Fruit fly (Drosophila melanogaster): Measurements from ENCODE around the gene CG14717.

The CG14717 gene

DNA sequence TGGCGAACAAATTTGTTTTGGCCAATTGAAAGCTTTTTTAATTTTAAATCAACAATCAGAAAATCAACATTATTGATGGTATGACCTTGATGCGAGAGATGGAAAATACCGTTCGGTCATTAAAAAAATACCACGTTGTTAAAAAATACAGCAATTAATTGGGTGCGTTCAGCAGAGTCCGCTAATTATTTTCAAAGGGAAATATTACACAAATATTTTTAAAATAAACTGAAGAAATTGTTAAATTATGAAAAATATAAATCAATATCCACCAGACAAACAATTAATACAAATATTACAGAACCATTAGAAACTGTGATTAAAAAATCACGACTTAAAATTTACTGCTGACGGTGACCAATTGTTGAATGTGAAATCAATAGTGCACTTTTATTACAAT is 18.3 kb upstream of the CG14717 start, which contains the start of gene CG18476 (continued):
- TF ChIP-seq CG17385 (GFP tag; optimal IDR thresholded peaks at IDR 0.05) (peak; percentile 84), CG17829 (tag; optimal IDR thresholded peaks at IDR 0.05) (peak; percentile 96), dm (GFP tag; optimal IDR thresholded peaks at IDR 0.05) (peak; percentile 21), Camta (GFP tag; optimal IDR thresholded peaks at IDR 0.05) (peak; percentile 73), D19B (GFP tag; optimal IDR thresholded peaks at IDR 0.05) (peak; percentile 75), bcd (GFP tag; optimal IDR thresholded peaks at IDR 0.05) (peak; percentile 90), bigmax (GFP tag; optimal IDR thresholded peaks at IDR 0.05) (no peak), sr (GFP tag; IDR thresholded peaks at IDR 0.05) (peak; percentile 54; the same call in 1 of the 3 replicates), gcm2 (GFP tag; optimal IDR thresholded peaks at IDR 0.05) (no peak), CG3065 (GFP tag; optimal IDR thresholded peaks at IDR 0.05) (peak; percentile 59), C15 (GFP tag; IDR thresholded peaks at IDR 0.05) (peak; percentile 81; the same call in 2 of the 3 replicates), Drgx (GFP tag; IDR thresholded peaks at IDR 0.05) (peak; percentile 95), CG11247 (GFP tag; IDR thresholded peaks at IDR 0.05) (peak; percentile 90), Deaf1 (tag; optimal IDR thresholded peaks at IDR 0.05) (peak; percentile 77), corto (GFP tag; optimal IDR thresholded peaks at IDR 0.05) (peak; percentile 57), Elba2 (GFP tag; optimal IDR thresholded peaks at IDR 0.05) (peak; percentile 38), eve (GFP tag; optimal IDR thresholded peaks at IDR 0.05) (no peak), dysf (GFP tag; IDR thresholded peaks at IDR 0.05) (peak; percentile 96), CG2678 (tag; optimal IDR thresholded peaks at IDR 0.05) (peak; percentile 95), CG8924 (tag; optimal IDR thresholded peaks at IDR 0.05) (peak; percentile 93), grau (tag; optimal IDR thresholded peaks at IDR 0.05) (peak; percentile 94), CG10654 (GFP tag; optimal IDR thresholded peaks at IDR 0.05) (peak; percentile 91), prd (optimal IDR thresholded peaks at IDR 0.05) (no peak), prd (GFP tag; IDR thresholded peaks at IDR 0.05) (peak; percentile 96), CG2712 (tag; optimal IDR thresholded peaks at IDR 0.05) (peak; percentile 96), Aef1 (GFP tag; IDR thresholded peaks at IDR 0.05) (peak; percentile 92), ci (GFP tag; IDR thresholded peaks at IDR 0.05) (peak; percentile 95), cg (GFP tag; optimal IDR thresholded peaks at IDR 0.05) (no peak), CG2129 (GFP tag; IDR thresholded peaks at IDR 0.05; ENCODE audit: partially characterized antibody) (no peak), Nf-YA (GFP tag; IDR thresholded peaks at IDR 0.05) (peak; percentile 79), h (optimal IDR thresholded peaks at IDR 0.05) (no peak), nom (GFP tag; optimal IDR thresholded peaks at IDR 0.05) (peak; percentile 78), Dfd (GFP tag; optimal IDR thresholded peaks at IDR 0.05) (no peak), NK7.1 (GFP tag; optimal IDR thresholded peaks at IDR 0.05) (peak; percentile 48), sd (tag; optimal IDR thresholded peaks at IDR 0.05) (no peak), CG2889 (GFP tag; IDR thresholded peaks at IDR 0.05) (peak; percentile 90), CG10462 (GFP tag; optimal IDR thresholded peaks at IDR 0.05) (peak; percentile 72), tna (GFP tag; IDR thresholded peaks at IDR 0.05; ENCODE audit: partially characterized antibody) (no peak), CG8089 (GFP tag; optimal IDR thresholded peaks at IDR 0.05) (peak; percentile 33), hth (optimal IDR thresholded peaks at IDR 0.05) (no peak), CG15479 (GFP tag; optimal IDR thresholded peaks at IDR 0.05) (no peak), CG8765 (GFP tag; IDR thresholded peaks at IDR 0.05) (peak; percentile 82), CG10274 (GFP tag; optimal IDR thresholded peaks at IDR 0.05) (peak; percentile 43), luna (GFP tag; optimal IDR thresholded peaks at IDR 0.05) (peak; percentile 4), NC2α (GFP tag; optimal IDR thresholded peaks at IDR 0.05) (peak; percentile 53), CG13296 (GFP tag; optimal IDR thresholded peaks at IDR 0.05) (peak; percentile 92), mirr (GFP tag; optimal IDR thresholded peaks at IDR 0.05) (peak; percentile 60), chinmo (GFP tag; IDR thresholded peaks at IDR 0.05; ENCODE audit: partially characterized antibody) (no peak), ato (GFP tag; IDR thresholded peaks at IDR 0.05; ENCODE audit: partially characterized antibody) (no peak), stwl (tag; optimal IDR thresholded peaks at IDR 0.05) (peak; percentile 68), HLHmδ (GFP tag; optimal IDR thresholded peaks at IDR 0.05) (no peak), exex (tag; optimal IDR thresholded peaks at IDR 0.05) (peak; percentile 85)
